Fruit fly (Drosophila melanogaster): ENCODE results near the gene CG14321.

CG14321 gene

DNA sequence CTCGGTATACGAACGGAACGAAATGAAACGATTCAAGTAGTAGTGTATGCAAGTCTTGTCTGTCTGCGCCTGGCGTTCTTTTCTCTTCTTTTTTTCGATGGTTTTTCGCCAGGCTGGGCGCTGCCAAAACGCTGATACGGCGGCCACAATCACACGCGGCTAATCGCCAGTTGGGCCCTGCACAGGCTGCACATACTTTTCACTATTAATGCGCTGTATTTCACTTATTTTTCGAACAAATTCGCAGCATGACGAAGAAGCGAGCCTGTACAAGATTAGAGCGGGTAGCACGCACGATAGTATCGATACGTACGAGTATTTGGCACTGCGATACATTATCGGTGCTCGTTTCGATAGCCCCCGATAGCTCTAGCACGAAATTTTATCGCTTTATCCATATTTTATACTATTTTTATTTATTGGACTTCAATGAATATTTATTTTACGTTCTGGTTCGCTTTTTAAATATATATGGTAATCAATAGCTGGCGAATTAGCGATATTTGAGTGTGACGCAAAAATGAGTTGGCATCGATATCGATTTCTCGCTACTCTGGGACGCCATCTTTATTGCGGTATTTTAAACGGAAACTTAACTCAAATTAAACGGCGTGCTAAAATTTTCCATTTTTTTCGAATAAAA is 15.2 kb upstream of the CG14321 start, which contains the start of gene osa (continued):
- TF ChIP-seq MESR4 (GFP tag; optimal IDR thresholded peaks at IDR 0.05) (peak; percentile 88), Fer1 (GFP tag; optimal IDR thresholded peaks at IDR 0.05) (peak; percentile 34), CG5953 (GFP tag; IDR thresholded peaks at IDR 0.05) (no peak), CG8944 (GFP tag; optimal IDR thresholded peaks at IDR 0.05) (no peak), Usf (GFP tag; optimal IDR thresholded peaks at IDR 0.05) (no peak), CG14014 (GFP tag; IDR thresholded peaks at IDR 0.05) (no peak), CG6272 (GFP tag; IDR thresholded peaks at IDR 0.05) (peak; percentile 70; the same call in 1 of the 2 replicates), CG9215 (GFP tag; IDR thresholded peaks at IDR 0.05) (no peak), CoRest (tag; optimal IDR thresholded peaks at IDR 0.05) (peak; percentile 50), Sox102F (GFP tag; optimal IDR thresholded peaks at IDR 0.05) (no peak), trem (tag; optimal IDR thresholded peaks at IDR 0.05) (peak; percentile 53), CG12391 (tag; optimal IDR thresholded peaks at IDR 0.05) (peak; percentile 10), zfh1 (GFP tag; IDR thresholded peaks at IDR 0.05) (no peak), wdn (GFP tag; IDR thresholded peaks at IDR 0.05) (no peak), Hey (tag; optimal IDR thresholded peaks at IDR 0.05) (no peak), Tbp (GFP tag; optimal IDR thresholded peaks at IDR 0.05) (no peak), Med (GFP tag) (peak; percentile 85), ind (GFP tag; optimal IDR thresholded peaks at IDR 0.05) (no peak), CG10543 (GFP tag; optimal IDR thresholded peaks at IDR 0.05) (peak; percentile 20), CG3065 (GFP tag; optimal IDR thresholded peaks at IDR 0.05) (no peak), HmgD (GFP tag; optimal IDR thresholded peaks at IDR 0.05) (peak; percentile 5), CG10147 (GFP tag; optimal IDR thresholded peaks at IDR 0.05) (peak; percentile 22), dati (GFP tag; IDR thresholded peaks at IDR 0.05) (no peak), az2 (GFP tag; optimal IDR thresholded peaks at IDR 0.05) (no peak), emc (GFP tag; optimal IDR thresholded peaks at IDR 0.05) (no peak), fd102C (GFP tag; optimal IDR thresholded peaks at IDR 0.05) (no peak), CG9797 (GFP tag; optimal IDR thresholded peaks at IDR 0.05) (peak; percentile 52), B-H2 (GFP tag; optimal IDR thresholded peaks at IDR 0.05) (no peak), insv (GFP tag; optimal IDR thresholded peaks at IDR 0.05) (no peak), CHES-1-like (GFP tag; optimal IDR thresholded peaks at IDR 0.05) (peak; percentile 41), Taf1 (GFP tag; IDR thresholded peaks at IDR 0.05) (no peak), amos (GFP tag; IDR thresholded peaks at IDR 0.05; ENCODE audit: partially characterized antibody) (no peak), Dad (GFP tag; optimal IDR thresholded peaks at IDR 0.05) (peak; percentile 8), Oli (tag; optimal IDR thresholded peaks at IDR 0.05) (no peak), ro (GFP tag; IDR thresholded peaks at IDR 0.05) (no peak), CG11504 (tag; optimal IDR thresholded peaks at IDR 0.05) (peak; percentile 13), CG10959 (GFP tag; IDR thresholded peaks at IDR 0.05) (no peak), Xbp1 (GFP tag; optimal IDR thresholded peaks at IDR 0.05) (peak; percentile 12), nom (GFP tag; optimal IDR thresholded peaks at IDR 0.05) (peak; percentile 43), Meics (GFP tag; optimal IDR thresholded peaks at IDR 0.05) (peak; percentile 10), CG14050 (GFP tag; IDR thresholded peaks at IDR 0.05) (no peak), onecut (GFP tag; IDR thresholded peaks at IDR 0.05) (peak; percentile 33), Chrac-16 (GFP tag; optimal IDR thresholded peaks at IDR 0.05) (no peak), ap (GFP tag; IDR thresholded peaks at IDR 0.05) (no peak), pzg (GFP tag; optimal IDR thresholded peaks at IDR 0.05) (peak; percentile 83), dpn (GFP tag; optimal IDR thresholded peaks at IDR 0.05) (peak in 1 of 2 experiments; percentile 4), Antp (GFP tag; optimal IDR thresholded peaks at IDR 0.05) (no peak), CG17186 (GFP tag; optimal IDR thresholded peaks at IDR 0.05) (peak; percentile 75), CG17802 (tag; optimal IDR thresholded peaks at IDR 0.05) (no peak), corto (GFP tag; optimal IDR thresholded peaks at IDR 0.05) (peak; percentile 23), grau (tag; optimal IDR thresholded peaks at IDR 0.05) (no peak)
